Fruit fly (Drosophila melanogaster) whole organism, adult: ENCODE measurements around the gene CG10591.

ENCODE experiments used
- CG11617 ChIP-seq: fragments of 200-800 bp; sonication (Bioruptor generic); optimal IDR thresholded peaks from 2 replicates; lab custom pipeline; 2017; ENCODE audit warnings: mild to moderate bottlenecking, missing biosample characterization, missing genetic modification reagents, missing genetic modification characterization
- CG12768 ChIP-seq: fragments of 200-800 bp; sonication (Bioruptor generic); optimal IDR thresholded peaks from 2 replicates; lab custom pipeline; 2017; ENCODE audit warnings: missing biosample characterization, missing genetic modification characterization, mild to moderate bottlenecking, moderate library complexity, missing genetic modification reagents
- CG14711 ChIP-seq: fragments of 200-800 bp; sonication (Bioruptor generic); optimal IDR thresholded peaks from 2 replicates; lab custom pipeline; 2018; ENCODE audit warnings: missing biosample characterization, mild to moderate bottlenecking, missing genetic modification characterization, moderate library complexity
- CG1620 ChIP-seq: fragments of 200-800 bp; sonication (Bioruptor generic); optimal IDR thresholded peaks from 2 replicates; lab custom pipeline; 2016; ENCODE audit warnings: missing biosample characterization, missing genetic modification characterization
- CG33017 ChIP-seq: fragments of 200-800 bp; sonication (Bioruptor generic); optimal IDR thresholded peaks from 2 replicates; lab custom pipeline; 2018; ENCODE audit warnings: missing biosample characterization, mild to moderate bottlenecking, missing genetic modification characterization, moderate library complexity
- CG5204 ChIP-seq: fragments of 200-800 bp; sonication (Bioruptor generic); optimal IDR thresholded peaks from 2 replicates; lab custom pipeline; 2016; ENCODE audit warnings: missing biosample characterization, missing genetic modification characterization
- CG7045 ChIP-seq: fragments of 200-800 bp; sonication (Bioruptor generic); optimal IDR thresholded peaks from 2 replicates; lab custom pipeline; 2017; ENCODE audit warnings: missing biosample characterization, mild to moderate bottlenecking, missing genetic modification characterization
- CG7101 ChIP-seq: fragments of 200-800 bp; sonication (Bioruptor generic); optimal IDR thresholded peaks from 2 replicates; lab custom pipeline; 2018; ENCODE audit warnings: missing biosample characterization, mild to moderate bottlenecking, missing genetic modification characterization, moderate library complexity
- Clk ChIP-seq: fragments of 200-800 bp; sonication (Bioruptor generic); optimal IDR thresholded peaks from 2 replicates; lab custom pipeline; 2017; ENCODE audit warnings: missing biosample characterization, missing genetic modification characterization
- Crg-1 ChIP-seq: fragments of 200-800 bp; sonication (Bioruptor generic); optimal IDR thresholded peaks from 2 replicates; lab custom pipeline; 2016; ENCODE audit warnings: missing biosample characterization, missing genetic modification characterization
- Hr96 ChIP-seq: fragments of 200-800 bp; sonication (Bioruptor generic); optimal IDR thresholded peaks from 2 replicates; lab custom pipeline; 2016; ENCODE audit warnings: missing biosample characterization, missing genetic modification characterization
- Mnt ChIP-seq: fragments of 200-800 bp; sonication (Bioruptor generic); optimal IDR thresholded peaks from 2 replicates; lab custom pipeline; 2016; ENCODE audit warnings: missing biosample characterization, mild to moderate bottlenecking, missing genetic modification characterization
- bab1 ChIP-seq: fragments of 200-800 bp; sonication (Bioruptor generic); optimal IDR thresholded peaks from 3 replicates; lab custom pipeline; 2019; ENCODE audit warnings: missing biosample characterization, mild to moderate bottlenecking, missing genetic modification characterization, moderate library complexity
- cic ChIP-seq: fragments of 200-800 bp; sonication (Bioruptor generic); optimal IDR thresholded peaks from 2 replicates; lab custom pipeline; 2017; ENCODE audit warnings: missing biosample characterization, mild to moderate bottlenecking, missing genetic modification characterization, moderate library complexity
- cnc ChIP-seq, 2 experiments: fragments of >200 bp; optimal IDR thresholded peaks; 2 replicates each; lab custom pipeline; 2017
- kay ChIP-seq: fragments of 200-800 bp; sonication (Bioruptor generic); peaks from one replicate; lab custom pipeline; 2016; ENCODE audit warnings: missing biosample characterization, missing genetic modification characterization, borderline replicate concordance
- ovo ChIP-seq: fragments of 200-800 bp; sonication (Bioruptor generic); optimal IDR thresholded peaks from 2 replicates; lab custom pipeline; 2016; ENCODE audit warnings: missing biosample characterization, missing genetic modification characterization
- pad ChIP-seq: fragments of 200-800 bp; sonication (Bioruptor generic); optimal IDR thresholded peaks from 3 replicates; lab custom pipeline; 2017; ENCODE audit warnings: missing biosample characterization, missing genetic modification characterization, mild to moderate bottlenecking, moderate library complexity, missing genetic modification reagents
- tj ChIP-seq: fragments of 200-800 bp; sonication (Bioruptor generic); optimal IDR thresholded peaks from 3 replicates; lab custom pipeline; 2017; ENCODE audit warnings: missing biosample characterization, mild to moderate bottlenecking, missing genetic modification characterization, moderate library complexity
- toe ChIP-seq: fragments of 200-800 bp; sonication (Bioruptor generic); optimal IDR thresholded peaks from 2 replicates; lab custom pipeline; 2016; ENCODE audit warnings: missing biosample characterization, missing genetic modification characterization

The CG10591 gene

DNA sequence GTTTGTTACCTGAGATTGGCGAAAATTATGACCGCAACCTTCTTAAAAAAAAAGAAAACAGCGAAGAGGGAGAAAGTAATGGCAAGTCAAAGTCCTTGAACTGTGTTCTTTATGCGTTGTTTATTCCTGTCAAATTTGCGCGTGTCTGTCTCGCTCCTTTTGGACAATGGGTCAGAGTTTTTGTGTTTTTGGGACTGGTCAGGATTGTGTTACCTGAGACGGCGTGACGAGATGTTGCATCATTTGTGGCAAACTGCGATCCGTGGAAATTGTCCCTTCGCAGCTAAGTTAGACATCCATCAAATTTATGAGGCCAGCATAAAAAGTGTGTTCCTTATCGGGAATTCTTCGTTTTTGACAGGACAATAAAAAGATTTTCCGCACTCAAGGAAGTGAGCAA, 23.8 kb upstream of the CG10591 start:
- TF ChIP-seq Mnt (GFP tag; lab: Kevin White, UChicago) = no peak
- TF ChIP-seq CG11617 = no peak
- no peak for TF ChIP-seq Hr96
- TF ChIP-seq CG5204 (GFP tag; lab: Kevin White, UChicago) = no peak
- TF ChIP-seq CG7045 (GFP tag; lab: Kevin White, UChicago) = no peak
- no peak for TF ChIP-seq bab1 (GFP tag; lab: Kevin White, UChicago)
- no peak for TF ChIP-seq CG1620
- no peak for TF ChIP-seq kay (GFP tag; lab: Kevin White, UChicago)
- TF ChIP-seq Clk (GFP tag; lab: Kevin White, UChicago) = no peak
- TF ChIP-seq pad (GFP tag; lab: Kevin White, UChicago) = no peak
- no peak for TF ChIP-seq ovo (GFP tag; lab: Kevin White, UChicago)
- no peak for TF ChIP-seq CG14711 (tag; lab: Kevin White, UChicago)
- TF ChIP-seq toe (GFP tag; lab: Kevin White, UChicago) = no peak
- no peak for TF ChIP-seq CG33017 (tag; lab: Kevin White, UChicago)
- TF ChIP-seq cnc (optimal IDR thresholded peaks at IDR 0.05; lab: Kevin White, UChicago) = no peak
- TF ChIP-seq Crg-1 (GFP tag; lab: Kevin White, UChicago) = no peak
- no peak for TF ChIP-seq CG12768

DNA sequence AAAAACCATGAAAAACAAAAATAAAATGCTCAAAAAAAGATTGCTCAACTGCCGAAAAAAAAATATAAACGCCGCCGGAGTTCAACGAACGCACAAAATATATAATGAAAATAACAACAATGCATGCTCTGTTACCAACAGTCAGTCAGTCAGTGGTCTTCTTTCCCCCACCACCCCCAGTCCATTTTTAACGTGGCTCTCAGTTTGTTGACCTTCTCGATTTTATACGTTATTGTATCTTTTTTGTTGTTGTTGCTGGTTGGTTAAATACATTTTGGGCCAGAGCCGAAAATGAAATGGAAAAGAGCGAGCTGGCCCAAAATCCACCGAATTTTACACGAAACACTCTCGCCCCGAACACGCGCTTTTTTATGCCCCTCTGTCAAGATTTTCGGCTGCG, 22.4 kb upstream of the CG10591 start:
- TF ChIP-seq Hr96 = no peak
- no peak for TF ChIP-seq CG11617
- TF ChIP-seq CG33017 (tag; lab: Kevin White, UChicago) = no peak
- TF ChIP-seq tj (GFP tag; lab: Kevin White, UChicago) = no peak

DNA sequence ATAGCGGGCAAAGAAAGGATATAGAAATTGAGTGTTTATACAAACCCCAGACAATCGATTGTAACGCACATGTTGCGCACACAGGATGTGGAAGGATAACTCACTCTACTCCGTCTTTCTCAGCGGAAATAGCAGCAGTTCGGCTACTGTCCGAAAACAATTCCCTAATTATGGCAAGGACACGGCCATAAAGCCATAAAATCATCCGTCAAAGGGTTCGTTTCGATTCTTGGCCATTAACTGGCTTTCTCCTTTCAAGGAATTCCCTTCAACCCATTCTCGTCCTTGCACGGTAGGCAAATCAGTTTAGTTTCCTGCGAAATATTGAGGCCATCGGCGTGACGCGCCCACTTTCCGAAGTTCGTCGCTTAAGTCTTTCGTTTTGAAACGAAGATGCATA, 22.0 kb upstream of the CG10591 start:
- TF ChIP-seq tj (GFP tag; lab: Kevin White, UChicago) (no peak), Crg-1 (GFP tag; lab: Kevin White, UChicago) (no peak), CG1620 (no peak), cic (no peak), cnc (optimal IDR thresholded peaks at IDR 0.05; lab: Kevin White, UChicago) (no peak), bab1 (GFP tag; lab: Kevin White, UChicago) (no peak), CG5204 (GFP tag; lab: Kevin White, UChicago) (no peak), CG12768 (no peak), Clk (GFP tag; lab: Kevin White, UChicago) (no peak), Hr96 (no peak), Mnt (GFP tag; lab: Kevin White, UChicago) (no peak), pad (GFP tag; lab: Kevin White, UChicago) (no peak), CG14711 (tag; lab: Kevin White, UChicago) (no peak), CG7101 (no peak), CG33017 (tag; lab: Kevin White, UChicago) (no peak), CG11617 (no peak), CG7045 (GFP tag; lab: Kevin White, UChicago) (no peak), toe (GFP tag; lab: Kevin White, UChicago) (no peak)

DNA sequence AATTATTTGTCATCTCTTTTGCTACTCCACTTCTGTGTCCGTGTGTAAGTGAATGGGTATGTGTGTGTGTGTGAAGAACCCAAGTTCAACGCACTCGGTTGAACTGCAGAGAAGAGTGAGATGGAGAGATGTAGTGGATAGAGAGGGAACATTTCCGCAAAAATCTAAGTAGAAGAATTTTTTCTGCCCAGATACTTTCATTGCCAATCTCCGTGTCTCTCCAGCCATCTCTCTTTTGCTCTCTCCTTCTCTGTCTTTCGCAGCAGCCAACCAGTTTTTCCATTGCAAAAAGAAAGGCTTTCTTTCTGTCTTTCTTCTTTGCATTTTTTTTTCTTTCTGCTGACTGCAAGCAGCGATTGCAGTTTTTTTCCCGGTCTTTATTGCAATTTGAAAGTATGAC, 19.2 kb upstream of the CG10591 start:
- TF ChIP-seq Mnt (GFP tag; lab: Kevin White, UChicago) = no peak
- no peak for TF ChIP-seq CG7101
- TF ChIP-seq CG7045 (GFP tag; lab: Kevin White, UChicago) = no peak
- TF ChIP-seq Clk (GFP tag; lab: Kevin White, UChicago) = no peak
- no peak for TF ChIP-seq CG14711 (tag; lab: Kevin White, UChicago)
- no peak for TF ChIP-seq toe (GFP tag; lab: Kevin White, UChicago)
- TF ChIP-seq tj (GFP tag; lab: Kevin White, UChicago) = no peak
- TF ChIP-seq cnc (optimal IDR thresholded peaks at IDR 0.05; lab: Kevin White, UChicago) = no peak
- TF ChIP-seq kay (GFP tag; lab: Kevin White, UChicago) = no peak
- no peak for TF ChIP-seq CG1620
- TF ChIP-seq ovo (GFP tag; lab: Kevin White, UChicago) = no peak

DNA sequence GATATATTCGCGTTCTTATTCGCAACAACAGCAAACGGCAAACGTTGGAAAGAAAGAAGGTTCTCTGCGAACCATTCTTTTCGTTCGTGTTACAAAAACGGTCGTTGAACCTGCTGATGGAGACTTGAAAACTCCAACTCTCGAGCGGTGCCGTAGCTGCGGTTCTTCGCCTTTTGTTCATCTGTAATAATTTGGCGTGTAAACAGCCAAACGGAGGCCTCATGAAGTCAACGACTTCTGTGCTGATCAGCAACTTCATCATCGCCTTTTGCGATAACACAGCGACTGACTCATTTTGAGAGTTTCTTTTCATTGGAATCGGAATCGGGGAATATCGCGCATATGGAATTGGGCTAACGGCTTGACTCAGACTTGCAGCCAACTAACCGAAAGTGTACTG, 17.9 kb upstream of the CG10591 start:
- TF ChIP-seq CG5204 (GFP tag; lab: Kevin White, UChicago) = no peak
- TF ChIP-seq CG1620 = no peak
- TF ChIP-seq cic = no peak
- no peak for TF ChIP-seq bab1 (GFP tag; lab: Kevin White, UChicago)
- no peak for TF ChIP-seq Hr96
- TF ChIP-seq CG7045 (GFP tag; lab: Kevin White, UChicago) = no peak
- no peak for TF ChIP-seq CG14711 (tag; lab: Kevin White, UChicago)

DNA sequence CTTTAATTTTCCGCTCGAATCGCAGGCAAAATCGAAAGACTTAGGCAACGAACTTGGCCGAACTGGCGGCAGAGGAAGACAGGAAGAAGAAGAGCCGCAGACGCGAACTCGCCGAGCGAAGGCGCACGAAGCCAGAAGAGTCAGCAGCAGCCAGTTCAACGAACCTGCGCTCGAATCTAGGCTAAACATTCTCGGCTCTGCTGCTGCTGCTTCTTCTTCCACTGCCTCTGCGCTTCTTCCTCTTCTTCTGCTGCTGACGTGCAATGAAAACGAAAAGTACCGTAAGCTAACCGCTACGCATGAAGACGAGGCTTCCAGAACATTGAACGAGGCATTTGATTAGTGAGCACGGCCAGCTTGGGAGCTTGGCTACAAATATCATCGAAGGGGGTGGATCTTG, 17.0 kb upstream of the CG10591 start:
- TF ChIP-seq kay (GFP tag; lab: Kevin White, UChicago) (no peak), Mnt (GFP tag; lab: Kevin White, UChicago) (no peak), CG5204 (GFP tag; lab: Kevin White, UChicago) (no peak), tj (GFP tag; lab: Kevin White, UChicago) (no peak), CG11617 (no peak), toe (GFP tag; lab: Kevin White, UChicago) (no peak), CG7101 (no peak), pad (GFP tag; lab: Kevin White, UChicago) (no peak), CG12768 (no peak), CG7045 (GFP tag; lab: Kevin White, UChicago) (no peak), CG14711 (tag; lab: Kevin White, UChicago) (no peak), cnc (optimal IDR thresholded peaks at IDR 0.05; lab: Kevin White, UChicago) (no peak), CG1620 (no peak), Hr96 (no peak), Crg-1 (GFP tag; lab: Kevin White, UChicago) (no peak)

DNA sequence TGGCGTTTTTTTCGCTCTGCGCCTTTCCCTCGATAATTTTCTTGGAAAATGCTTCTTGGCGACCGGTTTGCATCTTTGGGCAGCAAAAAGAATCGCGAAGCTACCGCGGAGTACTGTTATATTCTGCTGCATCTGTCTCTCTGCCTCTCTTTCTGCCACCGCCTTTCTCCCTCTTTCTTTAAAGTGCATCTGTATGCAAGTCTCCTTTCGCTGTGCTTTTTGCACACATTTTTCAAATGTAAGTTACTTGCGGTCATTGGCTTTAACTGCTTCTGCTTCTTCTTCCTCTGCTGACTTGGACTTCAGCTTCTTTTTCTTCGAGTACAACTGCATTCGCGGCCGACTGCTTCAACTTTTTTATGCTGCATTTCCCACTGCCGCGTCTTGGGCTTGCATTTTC, 16.3 kb upstream of the CG10591 start:
- no peak for TF ChIP-seq cic
- no peak for TF ChIP-seq CG12768
- TF ChIP-seq CG33017 (tag; lab: Kevin White, UChicago) = no peak
